Worm (Caenorhabditis elegans) whole organism, L4 larva: ENCODE measurements around the gene lgc-55.

Experiments used
- Y105C5A.15 ChIP-seq: fragments of 200-800 bp; sonication (Bioruptor generic); IDR thresholded peaks from 2 replicates; pipeline ENCODE4 v1.3.6; 2022; ENCODE audit warnings: missing genetic modification characterization, missing compliant biosample characterization
- Y5F2A.4 ChIP-seq: fragments of 200-800 bp; sonication (Bioruptor generic); optimal IDR thresholded peaks from 2 replicates; lab custom pipeline; 2018; ENCODE audit warnings: mild to moderate bottlenecking, missing genetic modification characterization, missing compliant biosample characterization
- ZK546.5 ChIP-seq, 2 experiments: sonication (generic microtip); optimal IDR thresholded peaks; 2 replicates each; lab custom pipeline; 2017; ENCODE audit warnings: missing biosample characterization in 2 of 2, missing genetic modification characterization in 2 of 2
- aha-1 ChIP-seq: fragments of 150-350 bp; peaks from one replicate; lab custom pipeline; 2014; ENCODE audit warnings: missing biosample characterization, missing genetic modification characterization
- ceh-28 ChIP-seq: fragments of 150-350 bp; optimal IDR thresholded peaks from 2 replicates; lab custom pipeline; 2014; ENCODE audit warnings: missing biosample characterization, missing genetic modification reagents, missing genetic modification characterization
- ceh-82 ChIP-seq: sonication (generic microtip); optimal IDR thresholded peaks from 2 replicates; lab custom pipeline; 2017; ENCODE audit warnings: missing biosample characterization, missing genetic modification characterization
- daf-16 ChIP-seq, 3 experiments: sonication (generic microtip); optimal IDR thresholded peaks; 2 replicates each; lab custom pipeline; 2016 to 2017; ENCODE audit warnings: missing genetic modification characterization in 3 of 3, missing genetic modification reagents in 3 of 3, mild to moderate bottlenecking in 2 of 3, missing compliant biosample characterization in 2 of 3, missing biosample characterization in 1 of 3, moderate library complexity in 1 of 3
- daf-19 ChIP-seq: fragments of 200-800 bp; sonication (Bioruptor generic); conservative IDR thresholded peaks from 2 replicates; pipeline ENCODE4 v1.3.6; 2022; ENCODE audit warnings: missing genetic modification characterization, missing compliant biosample characterization
- dve-1 ChIP-seq: sonication (generic microtip); optimal IDR thresholded peaks from 2 replicates; lab custom pipeline; 2017; ENCODE audit warnings: antibody characterized with exemption, mild to moderate bottlenecking, missing genetic modification characterization, missing compliant biosample characterization; ENCODE audit not compliant: insufficient read depth
- egl-27 ChIP-seq: sonication (generic microtip); optimal IDR thresholded peaks from 3 replicates; lab custom pipeline; 2017; ENCODE audit warnings: missing biosample characterization, missing genetic modification reagents, missing genetic modification characterization
- hlh-11 ChIP-seq: fragments of 200-800 bp; sonication (Bioruptor generic); optimal IDR thresholded peaks from 2 replicates; lab custom pipeline; 2018; ENCODE audit warnings: mild to moderate bottlenecking, missing genetic modification characterization, missing compliant biosample characterization
- hlh-30 ChIP-seq: sonication (generic microtip); optimal IDR thresholded peaks from 2 replicates; lab custom pipeline; 2017; ENCODE audit warnings: antibody characterized with exemption, mild to moderate bottlenecking, missing genetic modification characterization, missing compliant biosample characterization; ENCODE audit not compliant: insufficient read depth
- lin-1 ChIP-seq: fragments of 200-800 bp; sonication (Bioruptor generic); IDR thresholded peaks from 2 replicates; pipeline ENCODE4 v1.3.6; 2022; ENCODE audit warnings: missing genetic modification reagents, missing genetic modification characterization, missing compliant biosample characterization
- lir-3 ChIP-seq: sonication (generic microtip); optimal IDR thresholded peaks from 2 replicates; lab custom pipeline; 2016; ENCODE audit warnings: mild to moderate bottlenecking, missing genetic modification characterization, missing compliant biosample characterization
- lsy-2 ChIP-seq, 2 experiments: fragments of 150-350 bp in 1 of 2; sonication (generic microtip) in 1 of 2; optimal IDR thresholded peaks; 2 replicates each; lab custom pipeline; 2014 to 2017; ENCODE audit warnings: missing biosample characterization in 2 of 2, missing genetic modification characterization in 2 of 2
- mdl-1 ChIP-seq, 2 experiments: fragments of 150-350 bp in 1 of 2; sonication (generic microtip) in 1 of 2; optimal IDR thresholded peaks; 2 replicates each; lab custom pipeline; 2014 to 2017; ENCODE audit warnings: missing biosample characterization in 2 of 2, missing genetic modification characterization in 2 of 2
- mep-1 ChIP-seq: fragments of 150-350 bp; sonication (generic microtip); optimal IDR thresholded peaks from 3 replicates; lab custom pipeline; 2014; ENCODE audit warnings: missing biosample characterization, missing genetic modification characterization
- nhr-111 ChIP-seq: fragments of 200-800 bp; sonication (Bioruptor generic); optimal IDR thresholded peaks from 2 replicates; lab custom pipeline; 2018; ENCODE audit warnings: mild to moderate bottlenecking, missing genetic modification characterization, missing compliant biosample characterization
- nhr-28 ChIP-seq: fragments of 150-350 bp; optimal IDR thresholded peaks from 2 replicates; lab custom pipeline; 2014; ENCODE audit warnings: missing biosample characterization, missing genetic modification characterization
- nhr-48 ChIP-seq: sonication (generic microtip); optimal IDR thresholded peaks from 2 replicates; lab custom pipeline; 2016; ENCODE audit warnings: mild to moderate bottlenecking, missing genetic modification characterization, missing compliant biosample characterization
- nhr-77 ChIP-seq: fragments of 150-350 bp; optimal IDR thresholded peaks from 2 replicates; lab custom pipeline; 2014; ENCODE audit warnings: missing biosample characterization, missing genetic modification characterization
- php-3 ChIP-seq: fragments of 200-800 bp; sonication (Bioruptor generic); IDR thresholded peaks from 2 replicates; pipeline ENCODE4 v1.3.6; 2022; ENCODE audit warnings: missing genetic modification reagents, missing genetic modification characterization, missing compliant biosample characterization
- pqm-1 ChIP-seq: sonication (generic microtip); optimal IDR thresholded peaks from 2 replicates; lab custom pipeline; 2017; ENCODE audit warnings: missing biosample characterization, missing genetic modification characterization
- rbr-2 ChIP-seq: sonication (generic microtip); optimal IDR thresholded peaks from 2 replicates; lab custom pipeline; 2016; ENCODE audit warnings: missing genotype, missing genetic modification characterization, missing compliant biosample characterization
- saeg-2 ChIP-seq: fragments of 200-800 bp; sonication (Bioruptor generic); IDR thresholded peaks from 2 replicates; pipeline ENCODE4 v1.3.6; 2022; ENCODE audit warnings: missing genetic modification reagents, missing genetic modification characterization, missing compliant biosample characterization
- set-16 ChIP-seq: fragments of 200-800 bp; sonication (Bioruptor generic); IDR thresholded peaks from 2 replicates; pipeline ENCODE4 v1.3.6; 2022; ENCODE audit warnings: missing genetic modification reagents, missing genetic modification characterization, missing compliant biosample characterization
- skn-1 ChIP-seq: fragments of 150-350 bp; optimal IDR thresholded peaks from 2 replicates; lab custom pipeline; 2014; ENCODE audit warnings: missing biosample characterization, missing genetic modification characterization
- snpc-4 ChIP-seq: fragments of 150-350 bp; optimal IDR thresholded peaks from 2 replicates; lab custom pipeline; 2014; ENCODE audit warnings: missing biosample characterization, missing genetic modification characterization
- spr-1 ChIP-seq: sonication (generic microtip); optimal IDR thresholded peaks from 2 replicates; lab custom pipeline; 2016; ENCODE audit warnings: mild to moderate bottlenecking, missing genetic modification characterization, missing compliant biosample characterization
- unc-130 ChIP-seq: sonication (generic microtip); optimal IDR thresholded peaks from 2 replicates; lab custom pipeline; 2016; ENCODE audit warnings: missing genetic modification reagents, missing genetic modification characterization, missing compliant biosample characterization
- unc-62 ChIP-seq, 3 experiments: fragments of 150-350 bp in 1 of 3; sonication (generic microtip); optimal IDR thresholded peaks in 2 of 3; peaks in 1 of 3; 1 replicate in 1 of 3; 2 replicates in 2 of 3; lab custom pipeline; 2014 to 2017; ENCODE audit warnings: missing biosample characterization in 3 of 3, missing genetic modification characterization in 3 of 3, missing genetic modification reagents in 3 of 3, missing genotype in 1 of 3
- zfp-3 ChIP-seq: fragments of 200-800 bp; sonication (Bioruptor generic); conservative IDR thresholded peaks from 2 replicates; pipeline ENCODE4 v1.3.6; 2022; ENCODE audit warnings: missing genetic modification reagents, missing genetic modification characterization, missing compliant biosample characterization
- zip-11 ChIP-seq: fragments of 200-800 bp; sonication (Bioruptor generic); IDR thresholded peaks from 2 replicates; pipeline ENCODE4 v1.3.6; 2022; ENCODE audit warnings: missing genetic modification characterization, missing compliant biosample characterization
- zip-2 ChIP-seq: fragments of 150-350 bp; optimal IDR thresholded peaks from 2 replicates; lab custom pipeline; 2014; ENCODE audit warnings: missing biosample characterization, missing genetic modification characterization
- ztf-7 ChIP-seq: fragments of 150-350 bp; optimal IDR thresholded peaks from 2 replicates; lab custom pipeline; 2014; ENCODE audit warnings: missing biosample characterization, missing genetic modification characterization

Gene lgc-55

ce11 chrV:20022996-20023456 lies at the start of gene lgc-55:
lgc-55 (plus strand) TSS chrV:20023046.
- TF ChIP-seq zip-11 (GFP tag; lab: Robert Waterston, UW) = no peak
- no peak for TF ChIP-seq set-16 (GFP tag; lab: Robert Waterston, UW)
- no peak for TF ChIP-seq zip-2 (tag; lab: Kevin White, UChicago)
- no peak for TF ChIP-seq unc-130 (GFP tag; lab: Kevin White, UChicago)
- no peak for TF ChIP-seq hlh-30
- TF ChIP-seq ZK546.5 (tag; optimal IDR thresholded peaks at IDR 0.05; lab: Kevin White, UChicago) = no peak
- no peak for TF ChIP-seq nhr-111 (GFP tag; lab: Kevin White, UChicago)
- TF ChIP-seq zfp-3 (GFP tag; lab: Robert Waterston, UW) = no peak
- no peak for TF ChIP-seq rbr-2
- TF ChIP-seq unc-62 (GFP tag; optimal IDR thresholded peaks at IDR 0.05 in 1 of 2; lab: Kevin White, UChicago) = no peak
- no peak for TF ChIP-seq unc-62 (tag; optimal IDR thresholded peaks at IDR 0.05; lab: Kevin White, UChicago)
- TF ChIP-seq mep-1 (tag; lab: Kevin White, UChicago) = no peak
- TF ChIP-seq nhr-28 (tag; lab: Kevin White, UChicago) = no peak
- no peak for TF ChIP-seq lsy-2 (tag; optimal IDR thresholded peaks at IDR 0.05; lab: Kevin White, UChicago)
- TF ChIP-seq ztf-7 (tag; lab: Kevin White, UChicago) = no peak
- TF ChIP-seq Y5F2A.4 = no peak
- no peak for TF ChIP-seq lin-1
- TF ChIP-seq pqm-1 = no peak
- no peak for TF ChIP-seq egl-27 (tag; lab: Kevin White, UChicago)

- no peak for TF ChIP-seq set-16 (GFP tag; lab: Robert Waterston, UW)
- TF ChIP-seq, all 104 proteins: peak for 0
Observed at ce11 chrV:19978220-19978619, 44.6 kb upstream of the lgc-55 start, which contains the start of gene srh-183. srh-183 (minus strand) TSS chrV:19978320.

DNA sequence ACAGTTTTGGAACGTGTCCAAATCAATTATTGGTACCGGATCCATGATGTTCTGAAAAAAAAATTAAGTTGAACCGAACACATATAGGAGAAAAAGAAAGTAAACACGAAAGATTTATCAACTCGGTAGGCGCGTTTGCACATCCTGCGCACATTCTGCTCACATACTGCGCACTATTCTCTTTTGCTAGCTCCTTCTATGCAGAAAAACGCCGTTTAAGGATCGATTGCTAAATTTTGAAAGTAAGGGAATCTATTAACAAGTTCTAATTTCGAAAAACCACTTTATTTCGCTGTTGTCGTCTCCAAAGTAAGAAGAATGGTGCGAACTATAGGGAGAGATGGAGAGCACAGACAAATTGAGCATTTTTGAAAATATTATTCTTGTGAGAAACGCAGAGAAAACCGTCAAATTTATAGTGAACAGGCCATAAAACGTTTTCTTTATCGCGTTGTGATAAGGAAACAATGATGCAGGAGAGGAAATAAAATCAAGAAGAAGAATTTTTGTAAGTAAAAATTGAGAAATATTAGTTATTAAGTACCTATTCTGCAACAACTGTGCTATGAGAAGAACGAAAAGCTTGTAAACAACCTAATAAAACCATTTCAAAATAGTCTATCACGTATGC lies 40.9 kb upstream of the lgc-55 start, which contains the start of gene Y60A3A.24:
Y60A3A.24 (minus strand) TSS at position 51 of the 631 bp plus-strand sequence.
- TF ChIP-seq daf-16 (GFP tag; optimal IDR thresholded peaks at IDR 0.05; lab: Kevin White, UChicago) (no peak), daf-16 (tag; optimal IDR thresholded peaks at IDR 0.05; lab: Kevin White, UChicago) (peak; percentile 68), daf-19 (GFP tag; lab: Robert Waterston, UW) (no peak), hlh-11 (tag; lab: Kevin White, UChicago) (peak; percentile 38), nhr-77 (tag; lab: Kevin White, UChicago) (peak; percentile 16), saeg-2 (no peak), lir-3 (tag; lab: Kevin White, UChicago) (no peak), spr-1 (tag; lab: Kevin White, UChicago) (no peak), skn-1 (no peak), aha-1 (peak; percentile 61), dve-1 (peak; percentile 56), ceh-28 (tag; lab: Kevin White, UChicago) (no peak), Y105C5A.15 (GFP tag; lab: Robert Waterston, UW) (no peak), php-3 (peak; percentile 90; the same call in 1 of the 2 replicates), ZK546.5 (tag; optimal IDR thresholded peaks at IDR 0.05; lab: Kevin White, UChicago) (no peak), snpc-4 (no peak), nhr-48 (no peak), pqm-1 (peak; percentile 87), ceh-82 (tag; lab: Kevin White, UChicago) (no peak), nhr-28 (tag; lab: Kevin White, UChicago) (peak; percentile 82), mep-1 (tag; lab: Kevin White, UChicago) (no peak), mdl-1 (tag; optimal IDR thresholded peaks at IDR 0.05; lab: Kevin White, UChicago) (no peak)
- TF ChIP-seq, all 104 proteins: peak for 8

ce11 chrV:19986213-19986612 lies 36.6 kb upstream of the lgc-55 start, which contains the start of gene clec-260:
clec-260 (minus strand) TSS chrV:19986313.
- TF ChIP-seq saeg-2 = no peak
- peak; percentile 42 for TF ChIP-seq aha-1
